Fruit fly (Drosophila melanogaster) whole organism, prepupa: ENCODE data around the gene CG3987.

Experiments used
- CG10631 ChIP-seq: fragments of 200-800 bp; sonication (Bioruptor generic); optimal IDR thresholded peaks from 2 replicates; lab custom pipeline; 2016; ENCODE audit warnings: missing biosample characterization, missing genetic modification characterization
- CG10669 ChIP-seq: fragments of 200-800 bp; sonication (Bioruptor generic); optimal IDR thresholded peaks from 3 replicates; lab custom pipeline; 2018; ENCODE audit warnings: missing biosample characterization, mild to moderate bottlenecking, missing genetic modification characterization, moderate library complexity
- CG11762 ChIP-seq: fragments of 200-800 bp; sonication (Bioruptor generic); optimal IDR thresholded peaks from 3 replicates; lab custom pipeline; 2016; ENCODE audit warnings: missing biosample characterization, missing genetic modification characterization; ENCODE audit not compliant: insufficient read depth
- CG11902 ChIP-seq: fragments of 200-800 bp; sonication (Bioruptor generic); optimal IDR thresholded peaks from 3 replicates; lab custom pipeline; 2016; ENCODE audit warnings: missing biosample characterization, missing genetic modification characterization
- CG15336 ChIP-seq: fragments of 200-800 bp; sonication (Bioruptor generic); IDR thresholded peaks from 2 replicates; pipeline ENCODE4 v1.3.6; 2022; ENCODE audit warnings: missing biosample characterization, missing genetic modification characterization
- CG1621 ChIP-seq: fragments of 200-800 bp; sonication (Bioruptor generic); optimal IDR thresholded peaks from 3 replicates; lab custom pipeline; 2018; ENCODE audit warnings: missing biosample characterization, mild to moderate bottlenecking, missing genetic modification characterization
- CG16779 ChIP-seq: fragments of 200-800 bp; sonication (Bioruptor generic); optimal IDR thresholded peaks from 3 replicates; lab custom pipeline; 2017; ENCODE audit warnings: missing biosample characterization, mild to moderate bottlenecking, missing genetic modification characterization
- CG3032 ChIP-seq: fragments of 200-800 bp; optimal IDR thresholded peaks from 2 replicates; lab custom pipeline; 2019; ENCODE audit warnings: missing biosample characterization, mild to moderate bottlenecking, missing genetic modification characterization, moderate library complexity
- CG31627 ChIP-seq: fragments of 200-800 bp; sonication (Bioruptor generic); optimal IDR thresholded peaks from 3 replicates; lab custom pipeline; 2016; ENCODE audit warnings: missing biosample characterization, missing genetic modification characterization
- CG32006 ChIP-seq: fragments of 200-800 bp; sonication (Bioruptor generic); optimal IDR thresholded peaks from 3 replicates; lab custom pipeline; 2017; ENCODE audit warnings: missing biosample characterization, mild to moderate bottlenecking, missing genetic modification characterization
- CG3919 ChIP-seq: fragments of 200-800 bp; sonication (Bioruptor generic); optimal IDR thresholded peaks from 3 replicates; lab custom pipeline; 2016; ENCODE audit warnings: missing biosample characterization, missing genetic modification characterization
- CG4318 ChIP-seq: fragments of 200-800 bp; sonication (Bioruptor generic); optimal IDR thresholded peaks from 3 replicates; lab custom pipeline; 2017; ENCODE audit warnings: missing biosample characterization, mild to moderate bottlenecking, missing genetic modification characterization
- CG6163 ChIP-seq: fragments of 200-800 bp; sonication (Bioruptor generic); IDR thresholded peaks from 3 replicates; pipeline ENCODE4 v1.3.6; 2022; ENCODE audit warnings: missing biosample characterization, missing genetic modification characterization
- CG6276 ChIP-seq: fragments of 200-800 bp; sonication (Bioruptor generic); optimal IDR thresholded peaks from 2 replicates; lab custom pipeline; 2017; ENCODE audit warnings: missing biosample characterization, mild to moderate bottlenecking, missing genetic modification characterization
- CG6792 ChIP-seq: fragments of 200-800 bp; sonication (Bioruptor generic); optimal IDR thresholded peaks from 3 replicates; lab custom pipeline; 2016; ENCODE audit warnings: missing biosample characterization, missing genetic modification characterization
- CG6808 ChIP-seq: fragments of 200-800 bp; sonication (Bioruptor generic); optimal IDR thresholded peaks from 3 replicates; lab custom pipeline; 2017; ENCODE audit warnings: missing biosample characterization, missing genetic modification characterization, mild to moderate bottlenecking, moderate library complexity, missing genetic modification reagents
- CG6854 ChIP-seq: fragments of 200-800 bp; sonication (Bioruptor generic); optimal IDR thresholded peaks from 2 replicates; lab custom pipeline; 2017; ENCODE audit warnings: missing biosample characterization, mild to moderate bottlenecking, missing genetic modification characterization
- CG8119 ChIP-seq: fragments of 200-800 bp; sonication (Bioruptor generic); IDR thresholded peaks from 3 replicates; pipeline ENCODE4 v1.3.6; 2022; ENCODE audit warnings: missing biosample characterization, missing genetic modification characterization
- CG8632 ChIP-seq: fragments of 200-800 bp; sonication (Bioruptor generic); optimal IDR thresholded peaks from 3 replicates; lab custom pipeline; 2016; ENCODE audit warnings: missing biosample characterization, missing genetic modification characterization
- CG9139 ChIP-seq: fragments of 200-800 bp; sonication (Bioruptor generic); optimal IDR thresholded peaks from 3 replicates; lab custom pipeline; 2017; ENCODE audit warnings: missing biosample characterization, mild to moderate bottlenecking, missing genetic modification characterization
- Eip75B ChIP-seq: fragments of 200-800 bp; sonication (Bioruptor generic); optimal IDR thresholded peaks from 3 replicates; lab custom pipeline; 2016; ENCODE audit warnings: missing biosample characterization, missing genetic modification characterization
- Eip78C ChIP-seq: fragments of 200-800 bp; sonication (Bioruptor generic); peaks from one replicate; lab custom pipeline; 2016; ENCODE audit warnings: missing biosample characterization, missing genetic modification characterization
- Ets21C ChIP-seq: fragments of 200-800 bp; sonication (Bioruptor generic); optimal IDR thresholded peaks from 3 replicates; lab custom pipeline; 2016; ENCODE audit warnings: missing biosample characterization, missing genetic modification characterization
- Ets96B ChIP-seq: fragments of 200-800 bp; optimal IDR thresholded peaks from 2 replicates; lab custom pipeline; 2019; ENCODE audit warnings: missing biosample characterization, mild to moderate bottlenecking, missing genetic modification characterization, moderate library complexity
- Gug ChIP-seq: fragments of 200-800 bp; sonication (Bioruptor generic); IDR thresholded peaks from 2 replicates; pipeline ENCODE4 v1.3.6; 2022; ENCODE audit warnings: missing biosample characterization, missing genetic modification characterization
- Hr38 ChIP-seq: sonication (Bioruptor generic); optimal IDR thresholded peaks from 2 replicates; lab custom pipeline; 2016; ENCODE audit warnings: missing biosample characterization, missing genetic modification characterization
- Hr39 ChIP-seq: fragments of 200-800 bp; sonication (Bioruptor generic); optimal IDR thresholded peaks from 2 replicates; lab custom pipeline; 2016; ENCODE audit warnings: missing biosample characterization, missing genetic modification characterization
- Lpt ChIP-seq: fragments of 200-800 bp; sonication (Bioruptor generic); optimal IDR thresholded peaks from 3 replicates; lab custom pipeline; 2016; ENCODE audit warnings: missing biosample characterization, missing genetic modification characterization
- Met ChIP-seq: fragments of 200-800 bp; sonication (Bioruptor generic); optimal IDR thresholded peaks from 3 replicates; lab custom pipeline; 2016; ENCODE audit warnings: missing biosample characterization, missing genetic modification characterization
- Sox14 ChIP-seq: fragments of 200-800 bp; sonication (Bioruptor generic); optimal IDR thresholded peaks from 3 replicates; lab custom pipeline; 2016; ENCODE audit warnings: missing biosample characterization, missing genetic modification characterization
- Sox15 ChIP-seq: fragments of 200-800 bp; sonication (Bioruptor generic); optimal IDR thresholded peaks from 3 replicates; lab custom pipeline; 2016; ENCODE audit warnings: missing biosample characterization, missing genetic modification characterization
- achi ChIP-seq: fragments of 200-800 bp; sonication (Bioruptor generic); optimal IDR thresholded peaks from 3 replicates; lab custom pipeline; 2016; ENCODE audit warnings: missing biosample characterization, missing genetic modification characterization
- acj6 ChIP-seq: fragments of 200-800 bp; sonication (Bioruptor generic); optimal IDR thresholded peaks from 3 replicates; lab custom pipeline; 2016; ENCODE audit warnings: missing biosample characterization, missing genetic modification characterization
- dac ChIP-seq: fragments of 200-800 bp; sonication (Bioruptor generic); optimal IDR thresholded peaks from 2 replicates; lab custom pipeline; 2017; ENCODE audit warnings: missing biosample characterization, mild to moderate bottlenecking, missing genetic modification characterization
- dsx ChIP-seq: fragments of 200-800 bp; optimal IDR thresholded peaks from 3 replicates; lab custom pipeline; 2019; ENCODE audit warnings: missing biosample characterization, mild to moderate bottlenecking, missing genetic modification characterization, moderate library complexity; ENCODE audit not compliant: poor library complexity, severe bottlenecking
- eg ChIP-seq: fragments of 200-800 bp; sonication (Bioruptor generic); IDR thresholded peaks from 3 replicates; pipeline ENCODE4 v1.3.6; 2022; ENCODE audit warnings: missing biosample characterization, missing genetic modification characterization
- esn ChIP-seq: fragments of 200-800 bp; sonication (Bioruptor generic); optimal IDR thresholded peaks from 2 replicates; lab custom pipeline; 2016; ENCODE audit warnings: missing biosample characterization, mild to moderate bottlenecking, missing genetic modification characterization, moderate library complexity
- fd59A ChIP-seq: fragments of 200-800 bp; sonication (Bioruptor generic); optimal IDR thresholded peaks from 2 replicates; lab custom pipeline; 2017; ENCODE audit warnings: missing biosample characterization, mild to moderate bottlenecking, missing genetic modification characterization, missing genetic modification reagents
- fd85E ChIP-seq: fragments of 200-800 bp; sonication (Bioruptor generic); optimal IDR thresholded peaks from 3 replicates; lab custom pipeline; 2016; ENCODE audit warnings: missing biosample characterization, missing genetic modification characterization
- fkh ChIP-seq: fragments of 200-800 bp; sonication (Bioruptor generic); optimal IDR thresholded peaks from 3 replicates; lab custom pipeline; 2017; ENCODE audit warnings: missing biosample characterization, mild to moderate bottlenecking, missing genetic modification characterization, moderate library complexity
- lz ChIP-seq: fragments of 200-800 bp; sonication (Bioruptor generic); optimal IDR thresholded peaks from 3 replicates; lab custom pipeline; 2016; ENCODE audit warnings: missing biosample characterization, missing genetic modification characterization
- net ChIP-seq: fragments of 200-800 bp; sonication (Bioruptor generic); optimal IDR thresholded peaks from 3 replicates; lab custom pipeline; 2016; ENCODE audit warnings: missing biosample characterization, missing genetic modification characterization
- pdm3 ChIP-seq: fragments of 200-800 bp; sonication (Bioruptor generic); optimal IDR thresholded peaks from 3 replicates; lab custom pipeline; 2016; ENCODE audit warnings: missing biosample characterization, missing genetic modification characterization
- salr ChIP-seq, 2 experiments: fragments of 200-800 bp; sonication (Bioruptor generic); optimal IDR thresholded peaks; 3 replicates each; lab custom pipeline; 2016 to 2018; ENCODE audit warnings: missing biosample characterization in 2 of 2, missing genetic modification characterization in 2 of 2, mild to moderate bottlenecking in 1 of 2
- spab ChIP-seq: fragments of 200-800 bp; sonication (Bioruptor generic); optimal IDR thresholded peaks from 2 replicates; lab custom pipeline; 2017; ENCODE audit warnings: missing biosample characterization, mild to moderate bottlenecking, missing genetic modification characterization, missing genetic modification reagents
- ss ChIP-seq, 2 experiments: fragments of 200-800 bp; sonication (Bioruptor generic); optimal IDR thresholded peaks; 2 replicates in 1 of 2; 3 replicates in 1 of 2; lab custom pipeline; 2017 to 2018; ENCODE audit warnings: mild to moderate bottlenecking in 2 of 2, missing biosample characterization in 2 of 2, missing genetic modification characterization in 2 of 2, moderate library complexity in 1 of 2
- topi ChIP-seq: fragments of 200-800 bp; sonication (Bioruptor generic); optimal IDR thresholded peaks from 3 replicates; lab custom pipeline; 2016; ENCODE audit warnings: missing biosample characterization, missing genetic modification characterization
- vri ChIP-seq: fragments of 200-800 bp; sonication (Bioruptor generic); optimal IDR thresholded peaks from 3 replicates; lab custom pipeline; 2016; ENCODE audit warnings: missing biosample characterization, mild to moderate bottlenecking, missing genetic modification characterization

CG3987 gene

DNA sequence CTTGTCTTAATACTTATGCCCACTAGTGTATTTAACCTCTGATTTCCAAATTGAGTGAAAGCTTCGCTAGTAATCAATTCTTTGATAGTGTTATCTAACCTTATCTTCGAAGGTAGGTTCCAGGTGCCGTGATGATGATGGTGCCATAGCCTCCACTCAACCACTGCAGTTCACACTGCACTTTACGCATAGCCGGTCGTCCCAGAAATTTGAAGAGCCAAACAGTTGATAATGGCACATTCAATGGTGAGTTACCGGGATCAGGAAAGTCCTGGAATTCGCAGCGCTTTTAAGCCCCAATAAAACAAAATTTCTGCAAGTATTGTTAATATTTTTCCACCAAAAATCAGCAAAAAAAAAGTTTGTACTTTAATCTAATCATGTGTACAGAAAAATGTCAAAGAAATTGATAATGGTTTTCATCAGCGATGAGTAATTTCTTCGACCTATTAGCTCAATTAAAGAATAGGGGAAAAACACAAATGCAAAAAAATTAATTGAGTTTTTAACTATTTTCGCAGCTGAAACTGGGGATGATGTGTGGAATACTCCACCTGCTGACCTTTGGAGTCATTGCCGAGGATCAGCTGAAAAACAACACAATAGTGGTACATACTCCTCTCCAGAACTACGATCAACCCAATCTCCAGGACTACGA is at the start of gene CG3987:
CG3987 (plus strand) TSS at position 143 of the 658 bp plus-strand sequence.
- TF ChIP-seq vri (GFP tag; lab: Kevin White, UChicago) (peak; percentile 70), Ets21C (no peak)

DNA sequence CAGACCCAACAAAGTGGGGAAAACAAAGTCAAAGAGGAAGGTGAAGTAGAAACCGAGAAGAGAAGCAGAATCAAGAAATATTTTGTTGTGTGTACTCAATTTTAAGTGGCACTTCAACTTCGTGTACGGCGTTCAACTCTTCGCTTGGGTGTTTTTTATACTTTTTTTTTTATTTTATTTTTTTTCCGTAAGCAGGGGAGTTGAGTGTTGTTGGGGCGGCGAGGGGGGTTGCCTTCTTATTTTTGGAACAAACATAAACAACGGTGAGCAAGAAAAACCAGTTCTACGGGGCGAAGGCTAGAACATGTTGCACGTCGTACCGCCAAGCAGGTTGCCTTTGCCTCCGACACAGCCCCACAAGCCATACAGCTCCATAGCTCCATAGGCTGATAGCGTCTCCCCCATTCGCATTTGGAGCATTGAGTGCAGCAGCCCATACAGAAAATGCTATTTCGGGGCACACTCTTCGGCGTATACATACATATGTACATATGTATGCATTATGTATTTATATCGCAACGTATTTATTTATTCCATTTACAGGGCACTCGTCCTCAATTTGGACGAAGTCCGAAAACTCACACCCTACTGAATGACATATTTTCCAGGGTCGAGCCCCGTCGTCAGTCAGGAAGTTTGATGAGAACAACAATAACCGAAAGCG is 47.9 kb upstream of the CG3987 start:
- TF ChIP-seq Gug (0 out of 2 replicates have a peak, but pooled peaks have one; percentile 17), CG15336 (GFP tag; lab: Robert Waterston, UW) (peak; percentile 64), Ets96B (tag; lab: Kevin White, UChicago) (peak; percentile 35), lz (no peak), dac (GFP tag; lab: Kevin White, UChicago) (no peak), CG31627 (GFP tag; lab: Kevin White, UChicago) (no peak), Sox14 (no peak), dsx (peak; percentile 58), Eip78C (peak; percentile 76), vri (GFP tag; lab: Kevin White, UChicago) (no peak), CG8119 (GFP tag; lab: Robert Waterston, UW) (peak; percentile 71), net (GFP tag; lab: Kevin White, UChicago) (peak; percentile 33), Sox15 (GFP tag; lab: Kevin White, UChicago) (no peak), CG16779 (tag; lab: Kevin White, UChicago) (peak; percentile 70), Hr38 (GFP tag; lab: Kevin White, UChicago) (no peak), ss (GFP tag; optimal IDR thresholded peaks at IDR 0.05; lab: Kevin White, UChicago) (peak; percentile 86 to 92), CG1621 (tag; lab: Kevin White, UChicago) (peak; percentile 73), achi (GFP tag; lab: Kevin White, UChicago) (peak; percentile 1), CG6276 (peak; percentile 48), Eip75B (GFP tag; lab: Kevin White, UChicago) (peak; percentile 29), CG4318 (GFP tag; lab: Kevin White, UChicago) (no peak), acj6 (no peak), CG6854 (GFP tag; lab: Kevin White, UChicago) (peak; percentile 49), pdm3 (GFP tag; lab: Kevin White, UChicago) (peak; percentile 27), CG6808 (GFP tag; lab: Kevin White, UChicago) (peak; percentile 77), CG11902 (no peak), fd85E (GFP tag; lab: Kevin White, UChicago) (no peak), CG8632 (peak; percentile 22), Met (GFP tag; lab: Kevin White, UChicago) (no peak), Hr39 (GFP tag; lab: Kevin White, UChicago) (no peak), CG3032 (tag; lab: Kevin White, UChicago) (peak; percentile 39), CG32006 (GFP tag; lab: Kevin White, UChicago) (peak; percentile 7), CG10669 (GFP tag; lab: Kevin White, UChicago) (peak; percentile 44), spab (GFP tag; lab: Kevin White, UChicago) (peak; percentile 56), CG9139 (peak; percentile 80), CG3919 (no peak), salr (GFP tag; optimal IDR thresholded peaks at IDR 0.05; lab: Kevin White, UChicago) (peak in 1 of 2 experiments; percentile 34), CG6163 (GFP tag; lab: Robert Waterston, UW) (peak; percentile 82), topi (GFP tag; lab: Kevin White, UChicago) (no peak), CG6792 (no peak), eg (GFP tag; lab: Robert Waterston, UW) (peak; percentile 81), fkh (peak; percentile 71), Lpt (GFP tag; lab: Kevin White, UChicago) (peak; percentile 77), CG10631 (GFP tag; lab: Kevin White, UChicago) (no peak), CG11762 (GFP tag; lab: Kevin White, UChicago) (no peak), fd59A (GFP tag; lab: Kevin White, UChicago) (peak; percentile 29), esn (no peak)
